Fruit fly (Drosophila melanogaster) whole organism, embryonic: Measurements from ENCODE around the gene 7B2.

ENCODE experiments used
- Aef1 ChIP-seq: fragments of 200-800 bp; sonication (Bioruptor generic); IDR thresholded peaks from 3 replicates; pipeline ENCODE4 v1.3.6; 2022; ENCODE audit warnings: missing biosample characterization, missing genetic modification characterization
- Bdp1 ChIP-seq: fragments of 200-800 bp; sonication (Bioruptor generic); optimal IDR thresholded peaks from 3 replicates; lab custom pipeline; 2016; ENCODE audit warnings: missing biosample characterization, missing genetic modification characterization
- CG10321 ChIP-seq: fragments of 200-800 bp; sonication (Bioruptor generic); IDR thresholded peaks from 2 replicates; pipeline ENCODE4 v1.3.6; 2022; ENCODE audit warnings: missing biosample characterization, missing genetic modification characterization
- CG12071 ChIP-seq: fragments of 200-800 bp; sonication (Bioruptor generic); optimal IDR thresholded peaks from 3 replicates; lab custom pipeline; 2018; ENCODE audit warnings: missing biosample characterization, mild to moderate bottlenecking, missing genetic modification characterization
- CG13287 ChIP-seq: fragments of 200-800 bp; sonication (Bioruptor generic); IDR thresholded peaks from 2 replicates; pipeline ENCODE4 v1.3.6; 2022; ENCODE audit warnings: missing biosample characterization, missing genetic modification characterization; ENCODE audit not compliant: partially characterized antibody
- CG13624 ChIP-seq: fragments of 200-800 bp; sonication (Bioruptor generic); optimal IDR thresholded peaks from 2 replicates; lab custom pipeline; 2016; ENCODE audit warnings: missing biosample characterization, missing genetic modification characterization
- CG14860 ChIP-seq: fragments of 200-800 bp; sonication (Bioruptor generic); IDR thresholded peaks from 3 replicates; pipeline ENCODE4 v1.3.6; 2022; ENCODE audit warnings: missing biosample characterization, missing genetic modification characterization; ENCODE audit not compliant: partially characterized antibody
- CG15269 ChIP-seq: fragments of 200-800 bp; sonication (Bioruptor generic); optimal IDR thresholded peaks from 2 replicates; lab custom pipeline; 2018; ENCODE audit warnings: missing biosample characterization, mild to moderate bottlenecking, missing genetic modification characterization, moderate library complexity
- CG1647 ChIP-seq: fragments of 200-800 bp; sonication (Bioruptor generic); optimal IDR thresholded peaks from 3 replicates; lab custom pipeline; 2016; ENCODE audit warnings: missing biosample characterization, missing genetic modification characterization
- CG16815 ChIP-seq: fragments of 200-800 bp; sonication (Bioruptor generic); optimal IDR thresholded peaks from 3 replicates; lab custom pipeline; 2017; ENCODE audit warnings: missing biosample characterization, mild to moderate bottlenecking, missing genetic modification characterization
- CG17802 ChIP-seq: fragments of 200-800 bp; sonication (Bioruptor generic); optimal IDR thresholded peaks from 2 replicates; lab custom pipeline; 2018; ENCODE audit warnings: missing biosample characterization, mild to moderate bottlenecking, missing genetic modification characterization, moderate library complexity
- CG1832 ChIP-seq: fragments of 200-800 bp; sonication (Bioruptor generic); optimal IDR thresholded peaks from 2 replicates; lab custom pipeline; 2017; ENCODE audit warnings: missing biosample characterization, mild to moderate bottlenecking, missing genetic modification characterization, inconsistent platforms
- CG30403 ChIP-seq: fragments of 200-800 bp; sonication (Bioruptor generic); optimal IDR thresholded peaks from 3 replicates; lab custom pipeline; 2016; ENCODE audit warnings: missing biosample characterization, missing genetic modification characterization
- CG32767 ChIP-seq: fragments of 200-800 bp; sonication (Bioruptor generic); IDR thresholded peaks from 2 replicates; pipeline ENCODE4 v1.3.6; 2022; ENCODE audit warnings: missing biosample characterization, missing genetic modification characterization
- CG34422 ChIP-seq: fragments of 200-800 bp; sonication (Bioruptor generic); IDR thresholded peaks from 3 replicates; pipeline ENCODE4 v1.3.6; 2022; ENCODE audit warnings: missing biosample characterization, missing genetic modification characterization
- CG4404 ChIP-seq: fragments of 200-800 bp; sonication (Bioruptor generic); IDR thresholded peaks from 2 replicates; pipeline ENCODE4 v1.3.6; 2022; ENCODE audit warnings: missing biosample characterization, missing genetic modification characterization
- CG6254 ChIP-seq: fragments of 200-800 bp; sonication (Bioruptor generic); optimal IDR thresholded peaks from 3 replicates; lab custom pipeline; 2017; ENCODE audit warnings: mild to moderate bottlenecking, missing biosample characterization, missing genetic modification reagents, missing genetic modification characterization
- CG8290 ChIP-seq, 3 experiments: fragments of 200-800 bp; sonication (Bioruptor generic); optimal IDR thresholded peaks; 2 replicates each; lab custom pipeline; 2016 to 2019; ENCODE audit warnings: missing biosample characterization in 3 of 3, missing genetic modification characterization in 3 of 3, mild to moderate bottlenecking in 2 of 3, moderate library complexity in 1 of 3
- CG8478 ChIP-seq: fragments of >200 bp; optimal IDR thresholded peaks from 2 replicates; lab custom pipeline; 2018
- CG9876 ChIP-seq: fragments of 200-800 bp; sonication (Bioruptor generic); optimal IDR thresholded peaks from 2 replicates; lab custom pipeline; 2016; ENCODE audit warnings: missing biosample characterization, missing genetic modification characterization
- CG9932 ChIP-seq: fragments of 200-800 bp; sonication (Bioruptor generic); IDR thresholded peaks from 2 replicates; pipeline ENCODE4 v1.3.6; 2022; ENCODE audit warnings: missing biosample characterization, missing genetic modification characterization
- Dbx ChIP-seq: fragments of 200-800 bp; sonication (Bioruptor generic); IDR thresholded peaks from 3 replicates; pipeline ENCODE4 v1.3.6; 2022; ENCODE audit warnings: missing biosample characterization, missing genetic modification characterization
- Deaf1 ChIP-seq: fragments of 200-800 bp; optimal IDR thresholded peaks from 3 replicates; lab custom pipeline; 2019; ENCODE audit warnings: missing biosample characterization, mild to moderate bottlenecking, missing genetic modification characterization, moderate library complexity
- Drgx ChIP-seq: fragments of 200-800 bp; sonication (Bioruptor generic); IDR thresholded peaks from 2 replicates; pipeline ENCODE4 v1.3.6; 2022; ENCODE audit warnings: missing biosample characterization, missing genetic modification characterization
- ERR ChIP-seq: fragments of 200-800 bp; sonication (Bioruptor generic); optimal IDR thresholded peaks from 2 replicates; lab custom pipeline; 2016; ENCODE audit warnings: missing biosample characterization, missing genetic modification characterization
- Ets65A ChIP-seq: fragments of 200-800 bp; sonication (Bioruptor generic); peaks from one replicate; lab custom pipeline; 2016; ENCODE audit warnings: missing biosample characterization, missing genetic modification characterization
- Fer1 ChIP-seq: fragments of 200-800 bp; sonication (Bioruptor generic); optimal IDR thresholded peaks from 2 replicates; lab custom pipeline; 2017; ENCODE audit warnings: missing biosample characterization, mild to moderate bottlenecking, missing genetic modification characterization
- Mad ChIP-seq: fragments of 200-800 bp; sonication (Bioruptor generic); optimal IDR thresholded peaks from 2 replicates; lab custom pipeline; 2016; ENCODE audit warnings: missing biosample characterization, missing genetic modification characterization
- Med ChIP-seq: fragments of 200-800 bp; sonication (Bioruptor generic); peaks from one replicate; lab custom pipeline; 2016; ENCODE audit warnings: missing biosample characterization, missing genetic modification characterization, mild to moderate bottlenecking, inconsistent platforms, moderate library complexity
- Side ChIP-seq: fragments of 200-800 bp; sonication (Bioruptor generic); optimal IDR thresholded peaks from 2 replicates; lab custom pipeline; 2016; ENCODE audit warnings: missing biosample characterization, missing genetic modification characterization
- Trl ChIP-seq, 3 experiments: fragments of >200 bp in 2 of 3; fragments of 200-800 bp in 1 of 3; sonication (Bioruptor generic) in 1 of 3; optimal IDR thresholded peaks; 2 replicates in 1 of 3; 3 replicates in 2 of 3; lab custom pipeline; 2016 to 2017; ENCODE audit warnings: missing biosample characterization in 1 of 3, missing genetic modification characterization in 1 of 3
- YL-1 ChIP-seq: fragments of 200-800 bp; sonication (Bioruptor generic); optimal IDR thresholded peaks from 3 replicates; lab custom pipeline; 2017; ENCODE audit warnings: missing biosample characterization, mild to moderate bottlenecking, missing genetic modification characterization
- abd-A ChIP-seq: fragments of 200-800 bp; sonication (Bioruptor generic); optimal IDR thresholded peaks from 3 replicates; lab custom pipeline; 2019; ENCODE audit warnings: missing biosample characterization, mild to moderate bottlenecking, missing genetic modification characterization, moderate library complexity
- ash1 ChIP-seq: fragments of 200-800 bp; sonication (Bioruptor generic); optimal IDR thresholded peaks from 2 replicates; lab custom pipeline; 2018; ENCODE audit warnings: missing biosample characterization, mild to moderate bottlenecking, missing genetic modification characterization
- chinmo ChIP-seq: fragments of 200-800 bp; sonication (Bioruptor generic); IDR thresholded peaks from 4 replicates; pipeline ENCODE4 v1.3.6; 2022; ENCODE audit warnings: missing biosample characterization, missing genetic modification characterization; ENCODE audit not compliant: partially characterized antibody
- crol ChIP-seq: fragments of 200-800 bp; sonication (Bioruptor generic); IDR thresholded peaks from 2 replicates; pipeline ENCODE4 v1.3.6; 2022; ENCODE audit warnings: missing biosample characterization, missing genetic modification characterization
- dmrt99B ChIP-seq: fragments of 200-800 bp; sonication (Bioruptor generic); optimal IDR thresholded peaks from 2 replicates; lab custom pipeline; 2018; ENCODE audit warnings: missing biosample characterization, mild to moderate bottlenecking, missing genetic modification characterization, moderate library complexity
- ems ChIP-seq: fragments of 200-800 bp; sonication (Bioruptor generic); optimal IDR thresholded peaks from 3 replicates; lab custom pipeline; 2016; ENCODE audit warnings: missing biosample characterization, missing genetic modification characterization
- ewg ChIP-seq: fragments of 200-800 bp; sonication (Bioruptor generic); optimal IDR thresholded peaks from 3 replicates; lab custom pipeline; 2017; ENCODE audit warnings: mild to moderate bottlenecking, missing biosample characterization, missing genetic modification reagents, missing genetic modification characterization
- klu ChIP-seq: fragments of 200-800 bp; sonication (Bioruptor generic); IDR thresholded peaks from 2 replicates; pipeline ENCODE4 v1.3.6; 2022; ENCODE audit warnings: missing biosample characterization, missing genetic modification characterization
- onecut ChIP-seq: fragments of 200-800 bp; sonication (Bioruptor generic); IDR thresholded peaks from 2 replicates; pipeline ENCODE4 v1.3.6; 2022; ENCODE audit warnings: missing biosample characterization, missing genetic modification characterization
- pros ChIP-seq: fragments of 200-800 bp; sonication (Bioruptor generic); optimal IDR thresholded peaks from 3 replicates; lab custom pipeline; 2019; ENCODE audit warnings: missing biosample characterization, mild to moderate bottlenecking, missing genetic modification characterization, moderate library complexity
- row ChIP-seq: fragments of 200-800 bp; sonication (Bioruptor generic); IDR thresholded peaks from 3 replicates; pipeline ENCODE4 v1.3.6; 2022; ENCODE audit warnings: missing biosample characterization, missing genetic modification characterization
- sqz ChIP-seq: fragments of 200-800 bp; sonication (Bioruptor generic); optimal IDR thresholded peaks from 3 replicates; lab custom pipeline; 2018; ENCODE audit warnings: missing biosample characterization, mild to moderate bottlenecking, missing genetic modification characterization
- sr ChIP-seq: fragments of 200-800 bp; sonication (Bioruptor generic); IDR thresholded peaks from 3 replicates; pipeline ENCODE4 v1.3.6; 2022; ENCODE audit warnings: missing biosample characterization, missing genetic modification characterization
- vfl ChIP-seq: fragments of 200-800 bp; sonication (Bioruptor generic); optimal IDR thresholded peaks from 2 replicates; lab custom pipeline; 2016; ENCODE audit warnings: missing biosample characterization, missing genetic modification characterization
- vnd ChIP-seq: fragments of 200-800 bp; sonication (Bioruptor generic); IDR thresholded peaks from 3 replicates; pipeline ENCODE4 v1.3.6; 2022; ENCODE audit warnings: missing biosample characterization, missing genetic modification characterization; ENCODE audit not compliant: partially characterized antibody

Gene 7B2

dm6 chr3R:5346707-5347323 lies 29.8 kb upstream of the 7B2 start (continued):
- TF ChIP-seq klu (GFP tag; lab: Robert Waterston, UW) (no peak), CG14860 (GFP tag; lab: Robert Waterston, UW) (no peak), pros (GFP tag; lab: Kevin White, UChicago) (no peak), CG32767 (GFP tag; lab: Robert Waterston, UW) (no peak), CG12071 (no peak), CG13287 (no peak), CG8478 (lab: Kevin White, UChicago) (no peak), dmrt99B (tag; lab: Kevin White, UChicago) (no peak), onecut (GFP tag; lab: Robert Waterston, UW) (peak; percentile 93), CG1647 (no peak), CG30403 (GFP tag; lab: Kevin White, UChicago) (no peak), YL-1 (no peak), Fer1 (GFP tag; lab: Kevin White, UChicago) (peak; percentile 40), CG6254 (GFP tag; lab: Kevin White, UChicago) (no peak), Mad (GFP tag; lab: Kevin White, UChicago) (no peak), CG4404 (GFP tag; lab: Robert Waterston, UW) (no peak), ERR (GFP tag; lab: Kevin White, UChicago) (peak; percentile 13), ash1 (GFP tag; lab: Kevin White, UChicago) (no peak), ewg (GFP tag; lab: Kevin White, UChicago) (peak; percentile 60), ems (GFP tag; lab: Kevin White, UChicago) (no peak), Aef1 (GFP tag; lab: Robert Waterston, UW) (no peak), vnd (GFP tag; lab: Robert Waterston, UW) (no peak), CG15269 (tag; lab: Kevin White, UChicago) (no peak), Bdp1 (GFP tag; lab: Kevin White, UChicago) (no peak), Side (GFP tag; lab: Kevin White, UChicago) (no peak), vfl (GFP tag; lab: Kevin White, UChicago) (no peak), Med (no peak), CG9876 (no peak)

- TF ChIP-seq CG1832 (GFP tag; lab: Kevin White, UChicago) (peak; percentile 27), Dbx (GFP tag; lab: Robert Waterston, UW) (0 out of 3 replicates have a peak, but pooled peaks have one; percentile 35), ewg (GFP tag; lab: Kevin White, UChicago) (peak; percentile 87), abd-A (tag; lab: Kevin White, UChicago) (peak; percentile 70), CG34422 (no peak), CG9932 (GFP tag; lab: Robert Waterston, UW) (peak; percentile 17; the same call in 1 of the 2 replicates), Deaf1 (peak; percentile 80), Med (peak; percentile 82), CG10321 (GFP tag; lab: Robert Waterston, UW) (no peak), sr (GFP tag; lab: Robert Waterston, UW) (peak; percentile 47; the same call in 1 of the 3 replicates), Ets65A (peak; percentile 94), Drgx (peak; percentile 18; the same call in 1 of the 2 replicates), CG16815 (GFP tag; lab: Kevin White, UChicago) (no peak), CG13624 (GFP tag; lab: Kevin White, UChicago) (peak; percentile 28), sqz (no peak), CG17802 (no peak), crol (GFP tag; lab: Robert Waterston, UW) (peak; percentile 77), CG8290 (GFP tag; optimal IDR thresholded peaks at IDR 0.05; lab: Kevin White, UChicago) (no peak), CG8290 (tag; optimal IDR thresholded peaks at IDR 0.05; lab: Kevin White, UChicago) (peak in 1 of 2 experiments; percentile 5), chinmo (GFP tag; lab: Robert Waterston, UW) (0 out of 4 replicates have a peak, but pooled peaks have one; percentile 33), row (peak; percentile 56), Trl (optimal IDR thresholded peaks at IDR 0.05; lab: Kevin White, UChicago) (peak in 1 of 2 experiments; percentile 8), Trl (GFP tag; optimal IDR thresholded peaks at IDR 0.05; lab: Kevin White, UChicago) (no peak)
Measured at dm6 chr3R:5350393-5350972, 26.1 kb upstream of the 7B2 start, which contains the start of gene mtd. Gene mtd (minus strand): TSS chr3R:5350443.
